Worm (Caenorhabditis elegans) whole organism, L2 larva: ENCODE data around the gene lgc-45.
"Not testable (repeated sequence)": the region's sequence is repeated elsewhere in the genome, so short reads cannot be mapped to it uniquely, and the experiment has no call there.

Experiments used
- C34F6.9 ChIP-seq: fragments of 150-350 bp; optimal IDR thresholded peaks from 2 replicates; lab custom pipeline; 2014; ENCODE audit warnings: missing biosample characterization, missing genetic modification characterization
- F13H6.1 ChIP-seq: sonication (generic microtip); optimal IDR thresholded peaks from 2 replicates; lab custom pipeline; 2016; ENCODE audit warnings: missing genetic modification characterization, missing compliant biosample characterization
- R02D3.7 ChIP-seq: fragments of 150-350 bp; optimal IDR thresholded peaks from 2 replicates; lab custom pipeline; 2014; ENCODE audit warnings: missing biosample characterization, missing genetic modification characterization
- ZK546.5 ChIP-seq: sonication (generic microtip); optimal IDR thresholded peaks from 2 replicates; lab custom pipeline; 2017; ENCODE audit warnings: missing biosample characterization, missing genetic modification characterization
- alr-1 ChIP-seq: fragments of 150-350 bp; optimal IDR thresholded peaks from 2 replicates; lab custom pipeline; 2014; ENCODE audit warnings: missing biosample characterization, missing genetic modification characterization
- aly-2 ChIP-seq: fragments of 150-350 bp; optimal IDR thresholded peaks from 2 replicates; lab custom pipeline; 2014; ENCODE audit warnings: missing biosample characterization, missing genetic modification characterization
- blmp-1 ChIP-seq: sonication (generic microtip); optimal IDR thresholded peaks from 2 replicates; lab custom pipeline; 2017; ENCODE audit warnings: missing genetic modification characterization, mild to moderate bottlenecking, missing compliant biosample characterization, antibody characterized with exemption, moderate library complexity; ENCODE audit not compliant: insufficient read depth
- crh-2 ChIP-seq: sonication (generic microtip); optimal IDR thresholded peaks from 2 replicates; lab custom pipeline; 2017; ENCODE audit warnings: missing biosample characterization, missing genetic modification characterization
- dmd-4 ChIP-seq: sonication (generic microtip); optimal IDR thresholded peaks from 2 replicates; lab custom pipeline; 2017; ENCODE audit warnings: missing biosample characterization, missing genetic modification characterization
- elt-1 ChIP-seq: fragments of 150-350 bp; optimal IDR thresholded peaks from 2 replicates; lab custom pipeline; 2014; ENCODE audit warnings: missing biosample characterization, missing genetic modification characterization
- elt-3 ChIP-seq: sonication (generic microtip); optimal IDR thresholded peaks from 2 replicates; lab custom pipeline; 2017; ENCODE audit warnings: missing biosample characterization, missing genetic modification characterization
- gmeb-1 ChIP-seq: fragments of 150-350 bp; optimal IDR thresholded peaks from 2 replicates; lab custom pipeline; 2014; ENCODE audit warnings: missing biosample characterization, missing genetic modification characterization
- lin-11 ChIP-seq: fragments of 150-350 bp; sonication (generic microtip); optimal IDR thresholded peaks from 2 replicates; lab custom pipeline; 2014; ENCODE audit warnings: missing biosample characterization, missing genetic modification characterization, inconsistent platforms, mixed read lengths
- lin-13 ChIP-seq: fragments of 150-350 bp; optimal IDR thresholded peaks from 2 replicates; lab custom pipeline; 2014; ENCODE audit warnings: missing biosample characterization, missing genetic modification reagents, missing genetic modification characterization
- lsy-2 ChIP-seq, 2 experiments: fragments of 150-350 bp in 1 of 2; sonication (generic microtip) in 1 of 2; optimal IDR thresholded peaks; 2 replicates each; lab custom pipeline; 2014 to 2017; ENCODE audit warnings: missing biosample characterization in 2 of 2, missing genetic modification characterization in 2 of 2
- mdl-1 ChIP-seq, 2 experiments: fragments of 150-350 bp in 1 of 2; sonication (generic microtip) in 1 of 2; optimal IDR thresholded peaks; 2 replicates each; lab custom pipeline; 2017; ENCODE audit warnings: missing biosample characterization in 2 of 2, missing genetic modification characterization in 2 of 2
- nhr-11 ChIP-seq: fragments of 150-350 bp; optimal IDR thresholded peaks from 2 replicates; lab custom pipeline; 2014; ENCODE audit warnings: missing biosample characterization, missing genetic modification characterization
- nhr-129 ChIP-seq: fragments of 150-350 bp; optimal IDR thresholded peaks from 2 replicates; lab custom pipeline; 2014; ENCODE audit warnings: missing biosample characterization, missing genetic modification characterization
- nhr-23 ChIP-seq: fragments of 150-350 bp; optimal IDR thresholded peaks from 2 replicates; lab custom pipeline; 2014; ENCODE audit warnings: missing biosample characterization, missing genetic modification reagents, missing genetic modification characterization
- nhr-25 ChIP-seq: fragments of 150-350 bp; sonication (generic microtip); optimal IDR thresholded peaks from 3 replicates; lab custom pipeline; 2014; ENCODE audit warnings: missing biosample characterization, missing genetic modification characterization
- sem-4 ChIP-seq: fragments of 150-350 bp; optimal IDR thresholded peaks from 2 replicates; lab custom pipeline; 2014; ENCODE audit warnings: missing biosample characterization, missing genetic modification reagents, missing genetic modification characterization
- sma-3 ChIP-seq: sonication (generic microtip); optimal IDR thresholded peaks from 2 replicates; lab custom pipeline; 2016; ENCODE audit warnings: missing genetic modification reagents, missing genetic modification characterization, missing compliant biosample characterization
- sma-9 ChIP-seq, 2 experiments: fragments of 150-350 bp in 1 of 2; sonication (generic microtip) in 1 of 2; optimal IDR thresholded peaks; 2 replicates each; lab custom pipeline; 2014 to 2016; ENCODE audit warnings: missing genetic modification characterization in 2 of 2, mild to moderate bottlenecking in 1 of 2, missing biosample characterization in 1 of 2, missing compliant biosample characterization in 1 of 2, missing genetic modification reagents in 1 of 2, moderate library complexity in 1 of 2
- unc-55 ChIP-seq: fragments of 150-350 bp; sonication (generic microtip); optimal IDR thresholded peaks from 3 replicates; lab custom pipeline; 2014; ENCODE audit warnings: missing biosample characterization, missing genetic modification reagents, missing genetic modification characterization
- zag-1 ChIP-seq: fragments of 150-350 bp; optimal IDR thresholded peaks from 2 replicates; lab custom pipeline; 2014; ENCODE audit warnings: missing biosample characterization, missing genetic modification characterization
- ztf-11 ChIP-seq: sonication (generic microtip); optimal IDR thresholded peaks from 2 replicates; lab custom pipeline; 2017; ENCODE audit warnings: missing biosample characterization, missing genetic modification characterization

lgc-45 gene

ce11 chrII:3520988-3521850, 36.1 kb upstream of the lgc-45 start, which contains the start of gene W09G10.9 (continued):
- TF ChIP-seq elt-1, result no peak
- no peak for TF ChIP-seq alr-1
- no peak for TF ChIP-seq ztf-11 (tag; lab: Kevin White, UChicago)
- no peak for TF ChIP-seq nhr-23
- TF ChIP-seq lin-13 (GFP tag; lab: Kevin White, UChicago), result peak; percentile 65
- no peak for TF ChIP-seq dmd-4
- TF ChIP-seq nhr-129 (tag; lab: Kevin White, UChicago), result peak; percentile 66
- TF ChIP-seq sma-3 (GFP tag; lab: Kevin White, UChicago), result peak; percentile 49
- no peak for TF ChIP-seq aly-2

ce11 chrII:3523547-3523946, 33.7 kb upstream of the lgc-45 start:
- peak; percentile 43 for TF ChIP-seq crh-2 (tag; lab: Kevin White, UChicago)
- TF ChIP-seq gmeb-1 (tag; lab: Kevin White, UChicago), result peak; percentile 48
- TF ChIP-seq nhr-129 (tag; lab: Kevin White, UChicago), result peak; percentile 73
- peak; percentile 67 for TF ChIP-seq lin-13 (GFP tag; lab: Kevin White, UChicago)
- TF ChIP-seq zag-1 (tag; lab: Kevin White, UChicago), result peak; percentile 20
- peak; percentile 32 for TF ChIP-seq sma-3 (GFP tag; lab: Kevin White, UChicago)
- peak; percentile 55 for TF ChIP-seq sma-9 (GFP tag; optimal IDR thresholded peaks at IDR 0.05; lab: Kevin White, UChicago)
- TF ChIP-seq sma-9 (tag; optimal IDR thresholded peaks at IDR 0.05; lab: Kevin White, UChicago), result not testable (repeated sequence)
- peak; percentile 56 for TF ChIP-seq F13H6.1 (tag; lab: Kevin White, UChicago)
- TF ChIP-seq C34F6.9 (tag; lab: Kevin White, UChicago), result peak; percentile 68
- peak; percentile 4 for TF ChIP-seq lin-11
- peak; percentile 89 to 97 for TF ChIP-seq lsy-2 (tag; optimal IDR thresholded peaks at IDR 0.05; lab: Kevin White, UChicago)
- TF ChIP-seq ZK546.5 (tag; lab: Kevin White, UChicago), result peak; percentile 6
- peak; percentile 61 for TF ChIP-seq nhr-25 (tag; lab: Kevin White, UChicago)
- peak; percentile 87 for TF ChIP-seq unc-55 (GFP tag; lab: Kevin White, UChicago)
- TF ChIP-seq, all 48 proteins: peak for 14; not testable (repeated sequence) for 34

DNA sequence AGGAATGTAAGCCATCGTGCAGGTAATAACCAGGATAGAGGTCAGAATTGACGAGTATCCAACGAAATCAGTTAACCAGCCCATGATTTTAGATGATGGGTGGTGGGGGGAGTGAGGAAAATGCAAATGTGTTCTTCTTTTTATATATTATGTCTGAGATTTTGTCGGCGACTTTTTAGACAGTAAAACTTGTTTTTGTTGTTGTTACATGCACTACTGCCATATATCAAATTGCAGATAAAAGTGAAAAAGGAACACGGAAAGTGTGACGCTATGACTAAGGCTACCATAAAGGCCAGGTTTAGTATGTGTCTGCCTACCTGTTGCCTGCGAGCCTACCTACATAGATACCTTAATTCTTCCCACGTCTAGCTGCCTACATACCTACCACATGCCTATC, 33.2 kb upstream of the lgc-45 start, which contains the start of gene col-72:
Gene col-72 (minus strand): TSS at position 101 of the 400 bp plus-strand sequence.
- TF ChIP-seq C34F6.9 (tag; lab: Kevin White, UChicago), result no peak
- no peak for TF ChIP-seq nhr-25 (tag; lab: Kevin White, UChicago)
- TF ChIP-seq, all 48 proteins: peak for 0

ce11 chrII:3527460-3527859, 29.8 kb upstream of the lgc-45 start:
- no peak for TF ChIP-seq sma-9 (GFP tag; optimal IDR thresholded peaks at IDR 0.05; lab: Kevin White, UChicago)
- TF ChIP-seq sma-9 (tag; optimal IDR thresholded peaks at IDR 0.05; lab: Kevin White, UChicago), result no peak
- TF ChIP-seq nhr-11 (tag; lab: Kevin White, UChicago), result no peak
- no peak for TF ChIP-seq crh-2 (tag; lab: Kevin White, UChicago)

DNA sequence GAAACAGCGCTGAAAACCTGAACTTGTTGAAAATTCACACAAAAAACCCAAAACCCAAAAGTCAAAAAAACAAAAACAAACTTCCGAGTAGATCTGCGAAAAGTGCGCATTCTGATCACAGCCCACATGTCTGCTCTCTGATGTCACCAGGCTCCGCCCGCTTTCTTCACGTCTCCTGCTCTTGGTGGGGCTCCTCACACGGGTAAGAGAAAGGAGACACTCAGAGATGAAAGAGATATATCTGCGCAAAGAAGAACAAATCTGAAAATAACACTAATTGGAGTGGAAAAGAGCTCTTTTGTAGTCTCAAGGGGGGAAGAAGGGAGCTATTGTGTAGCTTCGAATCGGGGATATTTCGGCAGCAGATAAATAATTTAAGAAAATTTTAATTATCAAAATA, 29.0 kb upstream of the lgc-45 start, which contains the start of gene ncs-6:
Gene ncs-6 (minus strand): TSS at position 261 of the 400 bp plus-strand sequence.
- TF ChIP-seq C34F6.9 (tag; lab: Kevin White, UChicago) (peak; percentile 7), ztf-11 (tag; lab: Kevin White, UChicago) (no peak), sem-4 (tag; lab: Kevin White, UChicago) (no peak)

ce11 chrII:3540151-3540550, 17.1 kb upstream of the lgc-45 start:
- TF ChIP-seq nhr-23, result no peak
- TF ChIP-seq R02D3.7 (tag; lab: Kevin White, UChicago), result no peak
- TF ChIP-seq nhr-129 (tag; lab: Kevin White, UChicago), result no peak
- no peak for TF ChIP-seq elt-3 (tag; lab: Kevin White, UChicago)
- no peak for TF ChIP-seq blmp-1 (tag; lab: Kevin White, UChicago)
- no peak for TF ChIP-seq mdl-1 (tag; optimal IDR thresholded peaks at IDR 0.05; lab: Kevin White, UChicago)
- no peak for TF ChIP-seq nhr-25 (tag; lab: Kevin White, UChicago)
